Worm (Caenorhabditis elegans): ENCODE data around the gene mif-1.
A peak's percentile ranks its signal among the peaks of the same experiment; 100 is the strongest.

ce11 chrIII:11811839-11812238 lies 36.1 kb upstream of the mif-1 start:
- TF ChIP-seq nhr-28 (tag; optimal IDR thresholded peaks at IDR 0.05): no peak
- TF ChIP-seq nhr-76 (tag; optimal IDR thresholded peaks at IDR 0.05): no peak
- TF ChIP-seq mep-1 (tag; optimal IDR thresholded peaks at IDR 0.05): no peak
- TF ChIP-seq blmp-1 (tag; optimal IDR thresholded peaks at IDR 0.05): peak; percentile 10
- no peak for TF ChIP-seq mab-5 (tag; optimal IDR thresholded peaks at IDR 0.05)
- TF ChIP-seq unc-62 (GFP tag; optimal IDR thresholded peaks at IDR 0.05): no peak
- no peak for TF ChIP-seq lin-13 (tag; optimal IDR thresholded peaks at IDR 0.05)
- no peak for TF ChIP-seq elt-1 (tag; optimal IDR thresholded peaks at IDR 0.05; ENCODE audit: borderline replicate concordance, insufficient read depth)
- no peak for TF ChIP-seq cnd-1 (tag; optimal IDR thresholded peaks at IDR 0.05)

Measured in whole organism, mixed stage, embryonic.